Worm (Caenorhabditis elegans): ENCODE data around the gene srh-48.

srh-48 gene

ce11 chrII:9379796-9380195, at the start of gene srh-48:
Gene srh-48, plus strand, starts transcription at chrII:9380096.
- no peak for TF ChIP-seq unc-62 (GFP tag; optimal IDR thresholded peaks at IDR 0.05)

ce11 chrII:9331343-9331742, 48.6 kb upstream of the srh-48 start, which contains the start of gene eif-3.F:
Gene eif-3.F, plus strand, starts transcription at chrII:9331643.
- no peak for TF ChIP-seq unc-62 (GFP tag; optimal IDR thresholded peaks at IDR 0.05)

ce11 chrII:9333034-9333433, 46.9 kb upstream of the srh-48 start:
- no peak for TF ChIP-seq unc-62 (GFP tag; optimal IDR thresholded peaks at IDR 0.05)

ce11 chrII:9333714-9334113, 46.2 kb upstream of the srh-48 start, which contains the start of gene scp-1:
Gene scp-1, plus strand, starts transcription at chrII:9334014.
- TF ChIP-seq unc-62 (GFP tag; optimal IDR thresholded peaks at IDR 0.05), result no peak

- TF ChIP-seq unc-62 (GFP tag; optimal IDR thresholded peaks at IDR 0.05), result no peak
Measured at ce11 chrII:9336651-9337050, 43.2 kb upstream of the srh-48 start.

ce11 chrII:9338859-9339258, 41.0 kb upstream of the srh-48 start, which contains the start of gene ttll-12:
Gene ttll-12, plus strand, starts transcription at chrII:9338997.
- TF ChIP-seq unc-62 (GFP tag; optimal IDR thresholded peaks at IDR 0.05), result no peak

ce11 chrII:9343955-9344354, 35.9 kb upstream of the srh-48 start:
- no peak for TF ChIP-seq unc-62 (GFP tag; optimal IDR thresholded peaks at IDR 0.05)

- TF ChIP-seq unc-62 (GFP tag; optimal IDR thresholded peaks at IDR 0.05), result no peak
Measured at ce11 chrII:9345116-9345515, 34.8 kb upstream of the srh-48 start.

- TF ChIP-seq unc-62 (GFP tag; optimal IDR thresholded peaks at IDR 0.05), result no peak
Measured at ce11 chrII:9345794-9346193, 34.1 kb upstream of the srh-48 start.

- TF ChIP-seq unc-62 (GFP tag; optimal IDR thresholded peaks at IDR 0.05), result no peak
Measured at ce11 chrII:9346490-9346889, 33.4 kb upstream of the srh-48 start, which contains the start of gene F42A8.1. Gene F42A8.1, minus strand, starts transcription at chrII:9346590.

- TF ChIP-seq unc-62 (GFP tag; optimal IDR thresholded peaks at IDR 0.05), result no peak
Measured at ce11 chrII:9347444-9347843, 32.5 kb upstream of the srh-48 start.

- no peak for TF ChIP-seq unc-62 (GFP tag; optimal IDR thresholded peaks at IDR 0.05)
Measured at ce11 chrII:9352669-9353068, 27.2 kb upstream of the srh-48 start, which contains the start of the genes sdhb-1 and cup-15. Gene sdhb-1, minus strand, starts transcription at chrII:9352731. Gene cup-15, plus strand, starts transcription at chrII:9353000.

- TF ChIP-seq unc-62 (GFP tag; optimal IDR thresholded peaks at IDR 0.05), result no peak
Measured at ce11 chrII:9356723-9357122, 23.2 kb upstream of the srh-48 start.

ce11 chrII:9358230-9358629, 21.7 kb upstream of the srh-48 start, which contains the start of gene mel-11:
Gene mel-11, plus strand, starts transcription at chrII:9358530.
- no peak for TF ChIP-seq unc-62 (GFP tag; optimal IDR thresholded peaks at IDR 0.05)

ce11 chrII:9362249-9362648, 17.6 kb upstream of the srh-48 start:
- no peak for TF ChIP-seq unc-62 (GFP tag; optimal IDR thresholded peaks at IDR 0.05)

ce11 chrII:9369394-9369793, 10.5 kb upstream of the srh-48 start:
- no peak for TF ChIP-seq unc-62 (GFP tag; optimal IDR thresholded peaks at IDR 0.05)

- no peak for TF ChIP-seq unc-62 (GFP tag; optimal IDR thresholded peaks at IDR 0.05)
Measured at ce11 chrII:9372393-9372792, 7.5 kb upstream of the srh-48 start, which contains the start of gene C06C3.3. Gene C06C3.3, minus strand, starts transcription at chrII:9372493.

ce11 chrII:9372991-9373390, 6.9 kb upstream of the srh-48 start, which contains the start of gene C06C3.4:
Gene C06C3.4, plus strand, starts transcription at chrII:9373291.
- TF ChIP-seq unc-62 (GFP tag; optimal IDR thresholded peaks at IDR 0.05), result no peak
